Worm (Caenorhabditis elegans): ENCODE results near the gene Y17G7B.17.

The Y17G7B.17 gene

DNA sequence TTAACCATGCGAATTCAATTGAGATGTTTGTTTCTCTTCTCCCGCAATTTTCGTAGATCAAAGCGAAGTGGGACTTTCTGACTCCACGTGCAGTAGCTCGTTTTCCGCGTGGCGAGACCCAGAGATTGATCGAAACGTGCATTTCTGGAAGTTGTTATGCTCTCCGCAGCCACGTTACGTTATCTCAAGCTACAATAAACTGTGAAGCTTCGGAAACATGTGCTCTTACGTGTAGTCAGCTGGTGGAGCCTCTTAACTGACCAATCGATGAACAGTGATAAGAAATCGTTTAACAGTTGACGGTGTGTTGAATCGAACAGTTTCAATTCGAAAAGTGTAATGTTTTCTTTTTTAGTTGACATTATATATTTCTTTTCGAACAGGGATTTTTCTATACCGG, 47.7 kb downstream of the Y17G7B.17 start:
- TF ChIP-seq ceh-9 (tag; optimal IDR thresholded peaks at IDR 0.05) (no peak), ceh-30 (tag; optimal IDR thresholded peaks at IDR 0.05) (no peak), hlh-13 (GFP tag; optimal IDR thresholded peaks at IDR 0.05) (no peak), K09A11.1 (tag; optimal IDR thresholded peaks at IDR 0.05; ENCODE audit: insufficient read depth) (no peak), ztf-16 (tag; optimal IDR thresholded peaks at IDR 0.05) (no peak), T23F11.4 (GFP tag; optimal IDR thresholded peaks at IDR 0.05) (no peak), ceh-18 (tag; optimal IDR thresholded peaks at IDR 0.05) (no peak), ceh-22 (tag; optimal IDR thresholded peaks at IDR 0.05) (no peak), ref-2 (tag; optimal IDR thresholded peaks at IDR 0.05) (no peak), ceh-2 (tag; optimal IDR thresholded peaks at IDR 0.05) (no peak)

DNA sequence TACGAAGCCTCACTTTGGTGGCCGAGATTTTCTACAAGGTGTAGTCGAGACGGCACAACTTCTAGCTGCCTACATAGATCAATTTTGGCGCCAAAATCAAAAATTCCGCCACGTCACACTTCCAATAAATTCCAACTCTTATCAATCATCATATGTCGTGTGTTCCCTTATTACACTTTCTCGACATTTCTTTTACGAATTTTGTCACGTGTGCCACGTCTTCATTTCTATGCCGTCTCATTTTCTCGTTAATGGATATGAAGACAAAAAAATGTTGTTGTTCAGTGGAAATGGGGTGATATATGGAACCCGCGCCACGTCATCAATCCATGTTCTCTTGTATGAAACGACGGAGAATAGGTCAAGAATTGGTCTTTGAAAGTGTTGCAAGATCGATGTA, 48.2 kb downstream of the Y17G7B.17 start:
- TF ChIP-seq tbx-2 (tag; optimal IDR thresholded peaks at IDR 0.05) = no peak
- TF ChIP-seq ahr-1 (tag; optimal IDR thresholded peaks at IDR 0.05) = no peak
- TF ChIP-seq fax-1 (tag; optimal IDR thresholded peaks at IDR 0.05) = no peak
- TF ChIP-seq dmd-4 (tag; optimal IDR thresholded peaks at IDR 0.05; ENCODE audit: borderline replicate concordance) = no peak
- TF ChIP-seq hlh-15 (tag; optimal IDR thresholded peaks at IDR 0.05) = no peak
- TF ChIP-seq ref-2 (tag; optimal IDR thresholded peaks at IDR 0.05) = no peak
- TF ChIP-seq madf-2 (tag; optimal IDR thresholded peaks at IDR 0.05) = no peak
- TF ChIP-seq hlh-6 (tag; optimal IDR thresholded peaks at IDR 0.05) = no peak
- TF ChIP-seq unc-55 (GFP tag; optimal IDR thresholded peaks at IDR 0.05) = no peak
- no peak for TF ChIP-seq hlh-13 (GFP tag; optimal IDR thresholded peaks at IDR 0.05)
- TF ChIP-seq unc-3 (GFP tag; conservative IDR thresholded peaks at IDR 0.05) = no peak
- no peak for TF ChIP-seq unc-3 (tag; optimal IDR thresholded peaks at IDR 0.05)
- TF ChIP-seq K02D7.2 (tag; optimal IDR thresholded peaks at IDR 0.05) = no peak

DNA sequence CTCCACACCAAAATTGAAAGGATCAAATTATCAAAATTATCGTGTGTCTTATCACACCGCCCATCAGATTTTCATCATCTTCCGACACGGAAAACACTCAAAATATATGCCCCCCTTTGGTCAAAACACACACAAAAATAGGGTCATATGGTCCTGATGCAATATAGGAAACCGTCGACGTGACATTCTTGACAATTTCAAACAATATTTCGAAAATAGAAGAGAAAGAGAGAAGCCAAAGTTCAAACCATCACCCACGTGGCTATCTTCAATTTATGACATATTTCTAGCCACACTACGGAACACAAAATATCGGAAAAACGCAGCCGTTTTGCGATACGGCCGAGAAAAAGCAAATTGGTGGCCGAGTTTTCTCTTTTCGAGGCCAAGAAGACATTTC, 49.2 kb downstream of the Y17G7B.17 start:
- TF ChIP-seq fkh-10 (GFP tag; optimal IDR thresholded peaks at IDR 0.05) (no peak), che-1 (tag; optimal IDR thresholded peaks at IDR 0.05) (no peak), dve-1 (tag; optimal IDR thresholded peaks at IDR 0.05) (no peak), lim-6 (tag; optimal IDR thresholded peaks at IDR 0.05) (no peak), nhr-232 (tag; optimal IDR thresholded peaks at IDR 0.05) (no peak), ceh-22 (tag; optimal IDR thresholded peaks at IDR 0.05) (no peak), odd-2 (tag; optimal IDR thresholded peaks at IDR 0.05) (no peak), ahr-1 (tag; optimal IDR thresholded peaks at IDR 0.05) (no peak), lin-11 (tag; optimal IDR thresholded peaks at IDR 0.05) (no peak), pha-2 (tag; optimal IDR thresholded peaks at IDR 0.05) (no peak), ref-2 (tag; optimal IDR thresholded peaks at IDR 0.05) (no peak), pha-4 (tag; optimal IDR thresholded peaks at IDR 0.05) (no peak), ceh-18 (tag; optimal IDR thresholded peaks at IDR 0.05) (no peak)

DNA sequence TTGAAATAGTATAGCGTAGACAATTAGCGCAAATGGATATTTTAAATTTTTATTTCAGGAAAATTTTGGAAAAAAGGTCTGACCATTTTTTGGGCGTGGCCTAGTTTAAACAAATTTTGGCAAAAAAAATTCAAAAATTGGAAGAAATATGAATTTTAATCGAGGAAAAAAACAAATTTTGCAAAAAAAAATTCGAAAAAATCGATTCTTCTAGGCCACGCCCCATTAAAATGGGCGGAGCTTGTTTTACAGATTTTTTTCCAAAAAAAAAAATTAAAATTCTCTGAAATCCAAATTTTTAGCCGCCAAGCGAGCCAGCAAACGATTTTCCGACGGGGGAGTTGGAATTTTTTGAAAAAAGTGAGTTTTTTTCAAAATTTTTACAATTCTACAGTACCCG, 50.5 kb downstream of the Y17G7B.17 start, which contains the start of gene nadk-2:
TSS of gene nadk-2 (plus strand) at position 301 of the 400 bp plus-strand sequence.
- TF ChIP-seq ceh-22 (tag; optimal IDR thresholded peaks at IDR 0.05) (no peak), tbx-2 (tag; optimal IDR thresholded peaks at IDR 0.05) (no peak), elt-2 (tag; optimal IDR thresholded peaks at IDR 0.05) (no peak), hlh-8 (tag; optimal IDR thresholded peaks at IDR 0.05) (no peak), ceh-2 (tag; optimal IDR thresholded peaks at IDR 0.05) (no peak), madf-2 (tag; optimal IDR thresholded peaks at IDR 0.05) (no peak), zip-5 (tag; optimal IDR thresholded peaks at IDR 0.05) (no peak), nhr-232 (tag; optimal IDR thresholded peaks at IDR 0.05) (no peak), hlh-30 (tag; optimal IDR thresholded peaks at IDR 0.05; ENCODE audit: insufficient read depth) (no peak), sdc-2 (tag; optimal IDR thresholded peaks at IDR 0.05) (no peak), che-1 (tag; optimal IDR thresholded peaks at IDR 0.05) (no peak), ztf-16 (tag; optimal IDR thresholded peaks at IDR 0.05) (no peak), mec-3 (tag; optimal IDR thresholded peaks at IDR 0.05; ENCODE audit: borderline replicate concordance) (no peak), unc-86 (tag; optimal IDR thresholded peaks at IDR 0.05) (no peak), pha-4 (tag; optimal IDR thresholded peaks at IDR 0.05) (no peak), pros-1 (tag; optimal IDR thresholded peaks at IDR 0.05) (no peak), lin-11 (tag; optimal IDR thresholded peaks at IDR 0.05) (no peak), ahr-1 (tag; optimal IDR thresholded peaks at IDR 0.05) (no peak), lim-6 (tag; optimal IDR thresholded peaks at IDR 0.05) (no peak), C08G9.2 (tag; optimal IDR thresholded peaks at IDR 0.05) (no peak)
